Worm (Caenorhabditis elegans) whole organism, L3 larva: Measurements from ENCODE around the gene fat-2.

Source experiments
- R02D3.7 ChIP-seq: fragments of 150-350 bp; optimal IDR thresholded peaks from 2 replicates; lab custom pipeline; 2014; ENCODE audit warnings: missing biosample characterization, missing genetic modification characterization
- ZK546.5 ChIP-seq: sonication (generic microtip); optimal IDR thresholded peaks from 2 replicates; lab custom pipeline; 2017; ENCODE audit warnings: missing biosample characterization, missing genetic modification characterization
- aly-2 ChIP-seq: fragments of 150-350 bp; optimal IDR thresholded peaks from 2 replicates; lab custom pipeline; 2014; ENCODE audit warnings: missing biosample characterization, missing genetic modification characterization
- ama-1 ChIP-seq: fragments of 150-350 bp; optimal IDR thresholded peaks from 2 replicates; lab custom pipeline; 2018
- ceh-16 ChIP-seq: sonication (generic microtip); optimal IDR thresholded peaks from 2 replicates; lab custom pipeline; 2017; ENCODE audit warnings: missing biosample characterization, missing genetic modification characterization
- ceh-82 ChIP-seq: fragments of 150-350 bp; optimal IDR thresholded peaks from 2 replicates; lab custom pipeline; 2014; ENCODE audit warnings: missing biosample characterization, missing genetic modification characterization
- daf-12 ChIP-seq: fragments of 150-350 bp; optimal IDR thresholded peaks from 2 replicates; lab custom pipeline; 2014; ENCODE audit warnings: missing biosample characterization, missing genetic modification reagents, missing genetic modification characterization
- egl-5 ChIP-seq: fragments of 150-350 bp; optimal IDR thresholded peaks from 2 replicates; lab custom pipeline; 2017; ENCODE audit warnings: missing biosample characterization, missing genetic modification reagents, missing genetic modification characterization, inconsistent platforms
- elt-2 ChIP-seq: sonication (generic microtip); optimal IDR thresholded peaks from 2 replicates; lab custom pipeline; 2016; ENCODE audit warnings: missing genetic modification reagents, mild to moderate bottlenecking, missing genetic modification characterization, missing compliant biosample characterization
- elt-3 ChIP-seq, 3 experiments: fragments of 150-350 bp in 1 of 3; sonication (generic microtip) in 2 of 3; optimal IDR thresholded peaks; 2 replicates in 2 of 3; 4 replicates in 1 of 3; lab custom pipeline; 2014 to 2017; ENCODE audit warnings: missing biosample characterization in 3 of 3, missing genetic modification characterization in 3 of 3
- eor-1 ChIP-seq, 2 experiments: fragments of 150-350 bp; optimal IDR thresholded peaks; 2 replicates each; lab custom pipeline; 2014 to 2018; ENCODE audit warnings: missing biosample characterization in 2 of 2, missing genetic modification characterization in 2 of 2
- fkh-10 ChIP-seq: sonication (generic microtip); optimal IDR thresholded peaks from 2 replicates; lab custom pipeline; 2017; ENCODE audit warnings: missing biosample characterization, missing genetic modification reagents, missing genetic modification characterization
- fkh-2 ChIP-seq: fragments of 150-350 bp; optimal IDR thresholded peaks from 2 replicates; lab custom pipeline; 2014; ENCODE audit warnings: missing biosample characterization, missing genetic modification reagents, missing genetic modification characterization
- fos-1 ChIP-seq: fragments of 150-350 bp; optimal IDR thresholded peaks from 2 replicates; lab custom pipeline; 2014; ENCODE audit warnings: missing biosample characterization, missing genetic modification characterization
- hmg-11 ChIP-seq: sonication (generic microtip); optimal IDR thresholded peaks from 2 replicates; lab custom pipeline; 2016; ENCODE audit warnings: missing genetic modification characterization, missing compliant biosample characterization
- jun-1 ChIP-seq: fragments of 150-350 bp; optimal IDR thresholded peaks from 2 replicates; lab custom pipeline; 2014; ENCODE audit warnings: missing biosample characterization, missing genetic modification reagents, missing genetic modification characterization
- lin-15B ChIP-seq: fragments of 150-350 bp; optimal IDR thresholded peaks from 2 replicates; lab custom pipeline; 2014; ENCODE audit warnings: missing biosample characterization, missing genetic modification characterization
- lin-39 ChIP-seq: fragments of 150-350 bp; optimal IDR thresholded peaks from 2 replicates; lab custom pipeline; 2018; ENCODE audit warnings: missing biosample characterization, missing genetic modification reagents, missing genetic modification characterization
- lsy-12 ChIP-seq: sonication (generic microtip); optimal IDR thresholded peaks from 2 replicates; lab custom pipeline; 2016; ENCODE audit warnings: mild to moderate bottlenecking, missing genetic modification characterization, missing compliant biosample characterization
- mdl-1 ChIP-seq: fragments of 150-350 bp; optimal IDR thresholded peaks from 2 replicates; lab custom pipeline; 2014; ENCODE audit warnings: missing biosample characterization, missing genetic modification characterization
- mml-1 ChIP-seq: fragments of 150-350 bp; sonication (generic microtip); optimal IDR thresholded peaks from 3 replicates; lab custom pipeline; 2014; ENCODE audit warnings: missing biosample characterization, missing genetic modification characterization
- nfya-1 ChIP-seq: sonication (generic microtip); optimal IDR thresholded peaks from 2 replicates; lab custom pipeline; 2017; ENCODE audit warnings: missing genetic modification characterization, mild to moderate bottlenecking, missing compliant biosample characterization, antibody characterized with exemption, moderate library complexity; ENCODE audit not compliant: insufficient read depth
- nhr-11 ChIP-seq: fragments of 150-350 bp; optimal IDR thresholded peaks from 2 replicates; lab custom pipeline; 2014; ENCODE audit warnings: missing biosample characterization, missing genetic modification characterization
- nhr-237 ChIP-seq: fragments of 150-350 bp; optimal IDR thresholded peaks from 2 replicates; lab custom pipeline; 2014; ENCODE audit warnings: missing biosample characterization, missing genetic modification characterization
- nhr-28 ChIP-seq: fragments of 150-350 bp; optimal IDR thresholded peaks from 2 replicates; lab custom pipeline; 2014; ENCODE audit warnings: missing biosample characterization, missing genetic modification characterization
- nhr-43 ChIP-seq: sonication (generic microtip); optimal IDR thresholded peaks from 2 replicates; lab custom pipeline; 2016; ENCODE audit warnings: mild to moderate bottlenecking, missing genetic modification characterization, missing compliant biosample characterization; ENCODE audit not compliant: poor library complexity, severe bottlenecking
- nhr-67 ChIP-seq: fragments of 150-350 bp; optimal IDR thresholded peaks from 2 replicates; lab custom pipeline; 2014; ENCODE audit warnings: missing biosample characterization, missing genetic modification characterization
- nhr-76 ChIP-seq: fragments of 150-350 bp; sonication (generic microtip); optimal IDR thresholded peaks from 5 replicates; lab custom pipeline; 2014; ENCODE audit warnings: missing biosample characterization, missing genetic modification characterization
- pha-4 ChIP-seq: fragments of 150-350 bp; optimal IDR thresholded peaks from 2 replicates; lab custom pipeline; 2014; ENCODE audit warnings: missing biosample characterization, missing genetic modification reagents, missing genetic modification characterization
- skn-1 ChIP-seq: fragments of 150-350 bp; optimal IDR thresholded peaks from 2 replicates; lab custom pipeline; 2014; ENCODE audit warnings: missing biosample characterization, missing genetic modification characterization
- tbx-2 ChIP-seq: sonication (generic microtip); optimal IDR thresholded peaks from 2 replicates; lab custom pipeline; 2016; ENCODE audit warnings: mild to moderate bottlenecking, missing genetic modification characterization, missing compliant biosample characterization
- unc-62 ChIP-seq: fragments of 150-350 bp; sonication (generic microtip); optimal IDR thresholded peaks from 4 replicates; lab custom pipeline; 2014; ENCODE audit warnings: missing biosample characterization, missing genetic modification reagents, missing genetic modification characterization
- ztf-4 ChIP-seq: fragments of 150-350 bp; optimal IDR thresholded peaks from 2 replicates; lab custom pipeline; 2014; ENCODE audit warnings: missing biosample characterization, missing genetic modification characterization

Gene fat-2

ce11 chrIV:13297746-13298145 lies 25.9 kb upstream of the fat-2 start, which contains the start of the genes Y67H2A.2 and micu-1 (continued):
- TF ChIP-seq fkh-2 (tag; lab: Kevin White, UChicago) (no peak), ZK546.5 (tag; lab: Kevin White, UChicago) (no peak), pha-4 (tag; lab: Kevin White, UChicago) (peak; percentile 64), unc-62 (GFP tag; lab: Kevin White, UChicago) (no peak), R02D3.7 (peak; percentile 35), mdl-1 (tag; lab: Kevin White, UChicago) (no peak), nhr-43 (tag; lab: Kevin White, UChicago) (no peak), ceh-16 (tag; lab: Kevin White, UChicago) (no peak), lsy-12 (tag; lab: Kevin White, UChicago) (no peak)
- TF ChIP-seq, all 47 proteins: peak for 15

DNA sequence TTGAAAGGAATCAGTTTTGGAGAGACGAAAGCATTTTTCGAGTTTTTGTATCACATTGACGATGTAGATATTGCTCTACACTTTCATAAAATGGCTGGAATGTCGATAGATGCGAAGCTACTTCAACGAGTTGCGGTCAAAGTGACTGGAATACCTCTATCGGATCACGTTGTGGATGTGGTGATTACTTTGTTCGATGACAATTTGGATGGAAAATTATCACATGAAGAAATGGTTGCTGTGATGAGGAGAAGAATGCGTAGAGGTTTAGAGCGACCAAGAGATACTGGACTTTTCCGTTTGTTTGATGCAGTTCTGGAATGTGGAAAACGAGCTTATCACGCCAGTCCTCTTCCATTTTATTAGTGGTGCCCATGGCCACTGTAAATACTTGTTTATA lies 24.0 kb upstream of the fat-2 start:
- TF ChIP-seq skn-1 (tag; lab: Kevin White, UChicago), result no peak
- TF ChIP-seq lin-39 (tag; lab: Kevin White, UChicago), result no peak
- TF ChIP-seq eor-1 (tag; optimal IDR thresholded peaks at IDR 0.05; lab: Kevin White, UChicago), result no peak
- TF ChIP-seq fkh-10 (GFP tag; lab: Kevin White, UChicago), result no peak
- no peak for TF ChIP-seq lsy-12 (tag; lab: Kevin White, UChicago)
- no peak for TF ChIP-seq nhr-11 (tag; lab: Kevin White, UChicago)
- no peak for TF ChIP-seq jun-1 (tag; lab: Kevin White, UChicago)
- no peak for TF ChIP-seq fos-1 (tag; lab: Kevin White, UChicago)
- no peak for TF ChIP-seq aly-2 (tag; lab: Kevin White, UChicago)
- no peak for TF ChIP-seq fkh-2 (tag; lab: Kevin White, UChicago)
- no peak for TF ChIP-seq ama-1
- no peak for TF ChIP-seq nhr-237 (tag; lab: Kevin White, UChicago)
- TF ChIP-seq hmg-11 (tag; lab: Kevin White, UChicago), result no peak
- TF ChIP-seq elt-3 (tag; optimal IDR thresholded peaks at IDR 0.05; lab: Kevin White, UChicago), result no peak
- TF ChIP-seq egl-5 (tag; lab: Kevin White, UChicago), result no peak

ce11 chrIV:13300109-13300508 lies 23.6 kb upstream of the fat-2 start, which contains the start of gene kdp-1:
Gene kdp-1, plus strand, starts transcription at chrIV:13300188.
- TF ChIP-seq nhr-67 (no peak), skn-1 (tag; lab: Kevin White, UChicago) (no peak), eor-1 (tag; optimal IDR thresholded peaks at IDR 0.05; lab: Kevin White, UChicago) (no peak), elt-2 (tag; lab: Kevin White, UChicago) (no peak), R02D3.7 (no peak), ztf-4 (tag; lab: Kevin White, UChicago) (no peak), nhr-11 (tag; lab: Kevin White, UChicago) (no peak), tbx-2 (tag; lab: Kevin White, UChicago) (no peak), egl-5 (tag; lab: Kevin White, UChicago) (no peak), lin-39 (tag; lab: Kevin White, UChicago) (no peak), ceh-82 (no peak), nhr-28 (tag; lab: Kevin White, UChicago) (no peak), unc-62 (GFP tag; lab: Kevin White, UChicago) (no peak), lin-15B (tag; lab: Kevin White, UChicago) (no peak), daf-12 (tag; lab: Kevin White, UChicago) (no peak), nhr-43 (tag; lab: Kevin White, UChicago) (no peak), nfya-1 (tag; lab: Kevin White, UChicago) (no peak)

ce11 chrIV:13300591-13300990 lies 23.1 kb upstream of the fat-2 start, which contains the start of gene csn-6:
Gene csn-6, plus strand, starts transcription at chrIV:13300824.
- TF ChIP-seq ama-1, result peak; percentile 45
- TF ChIP-seq ceh-82, result no peak

- TF ChIP-seq nhr-76 (tag; lab: Kevin White, UChicago) (no peak), lin-15B (tag; lab: Kevin White, UChicago) (no peak), mml-1 (tag; lab: Kevin White, UChicago) (no peak)
Observed at ce11 chrIV:13303442-13303841, 20.2 kb upstream of the fat-2 start, which contains the start of gene Y67H2A.7. Gene Y67H2A.7, plus strand, starts transcription at chrIV:13303742.
